Worm (Caenorhabditis elegans): ENCODE data around the gene F15A8.1.

ce11 chrX:4397460-4397859, 43.3 kb upstream of the F15A8.1 start:
- TF ChIP-seq ztf-29 (GFP tag; IDR thresholded peaks at IDR 0.05) (no peak), flt-1 (GFP tag; IDR thresholded peaks at IDR 0.05) (no peak), cog-1 (tag; optimal IDR thresholded peaks at IDR 0.05) (no peak), ref-1 (GFP tag; conservative IDR thresholded peaks at IDR 0.05) (no peak), T22C8.4 (GFP tag; IDR thresholded peaks at IDR 0.05) (no peak), med-1 (GFP tag; optimal IDR thresholded peaks at IDR 0.05; ENCODE audit: insufficient read depth) (no peak), ztf-23 (GFP tag; IDR thresholded peaks at IDR 0.05) (no peak), tab-1 (GFP tag; IDR thresholded peaks at IDR 0.05) (no peak)

Measured in whole organism, midembryonic.